Fruit fly (Drosophila melanogaster) whole organism, embryonic: ENCODE data around the gene CG42866.

ENCODE experiments used
- Ada2b ChIP-seq: fragments of 200-800 bp; sonication (Bioruptor generic); IDR thresholded peaks from 2 replicates; pipeline ENCODE4 v1.3.6; 2022; ENCODE audit warnings: missing biosample characterization, missing genetic modification characterization
- CG10267 ChIP-seq: fragments of 200-800 bp; sonication (Bioruptor generic); optimal IDR thresholded peaks from 2 replicates; lab custom pipeline; 2018; ENCODE audit warnings: missing biosample characterization, mild to moderate bottlenecking, missing genetic modification characterization, moderate library complexity
- CG1233 ChIP-seq: fragments of 200-800 bp; sonication (Bioruptor generic); optimal IDR thresholded peaks from 4 replicates; lab custom pipeline; 2018; ENCODE audit warnings: missing biosample characterization, mild to moderate bottlenecking, missing genetic modification characterization
- CG13296 ChIP-seq: fragments of 200-800 bp; sonication (Bioruptor generic); optimal IDR thresholded peaks from 3 replicates; lab custom pipeline; 2018; ENCODE audit warnings: missing biosample characterization, mild to moderate bottlenecking, missing genetic modification characterization
- CG14050 ChIP-seq: fragments of 200-800 bp; sonication (Bioruptor generic); IDR thresholded peaks from 3 replicates; pipeline ENCODE4 v1.3.6; 2022; ENCODE audit warnings: missing biosample characterization, missing genetic modification characterization
- CG15696 ChIP-seq: fragments of 200-800 bp; sonication (Bioruptor generic); optimal IDR thresholded peaks from 2 replicates; lab custom pipeline; 2019; ENCODE audit warnings: missing biosample characterization, mild to moderate bottlenecking, missing genetic modification characterization, moderate library complexity
- CG16815 ChIP-seq: fragments of 200-800 bp; sonication (Bioruptor generic); optimal IDR thresholded peaks from 3 replicates; lab custom pipeline; 2017; ENCODE audit warnings: missing biosample characterization, mild to moderate bottlenecking, missing genetic modification characterization
- CG17912 ChIP-seq: fragments of 200-800 bp; sonication (Bioruptor generic); optimal IDR thresholded peaks from 2 replicates; lab custom pipeline; 2018; ENCODE audit warnings: missing biosample characterization, mild to moderate bottlenecking, missing genetic modification characterization
- CG3065 ChIP-seq: fragments of 200-800 bp; sonication (Bioruptor generic); optimal IDR thresholded peaks from 2 replicates; lab custom pipeline; 2016; ENCODE audit warnings: missing biosample characterization, missing genetic modification characterization
- CG31388 ChIP-seq: fragments of 200-800 bp; sonication (Bioruptor generic); optimal IDR thresholded peaks from 2 replicates; lab custom pipeline; 2016; ENCODE audit warnings: missing biosample characterization, missing genetic modification characterization
- CG34376 ChIP-seq: fragments of 200-800 bp; sonication (Bioruptor generic); optimal IDR thresholded peaks from 2 replicates; lab custom pipeline; 2018; ENCODE audit warnings: missing biosample characterization, mild to moderate bottlenecking, missing genetic modification characterization
- CG4424 ChIP-seq: fragments of 200-800 bp; sonication (Bioruptor generic); optimal IDR thresholded peaks from 3 replicates; lab custom pipeline; 2016; ENCODE audit warnings: missing biosample characterization, missing genetic modification characterization
- CG5953 ChIP-seq: fragments of 200-800 bp; sonication (Bioruptor generic); IDR thresholded peaks from 2 replicates; pipeline ENCODE4 v1.3.6; 2022; ENCODE audit warnings: missing biosample characterization, missing genetic modification characterization
- CG6813 ChIP-seq: fragments of 200-800 bp; sonication (Bioruptor generic); optimal IDR thresholded peaks from 2 replicates; lab custom pipeline; 2017; ENCODE audit warnings: missing biosample characterization, missing genetic modification characterization, mild to moderate bottlenecking, moderate library complexity, missing genetic modification reagents
- CG7556 ChIP-seq: fragments of 200-800 bp; sonication (Bioruptor generic); optimal IDR thresholded peaks from 2 replicates; lab custom pipeline; 2017; ENCODE audit warnings: missing biosample characterization, mild to moderate bottlenecking, missing genetic modification characterization
- CG7987 ChIP-seq: fragments of 200-800 bp; sonication (Bioruptor generic); optimal IDR thresholded peaks from 2 replicates; lab custom pipeline; 2018; ENCODE audit warnings: missing biosample characterization, mild to moderate bottlenecking, missing genetic modification characterization, moderate library complexity
- CG9817 ChIP-seq: fragments of 200-800 bp; sonication (Bioruptor generic); optimal IDR thresholded peaks from 2 replicates; lab custom pipeline; 2018; ENCODE audit warnings: missing biosample characterization, mild to moderate bottlenecking, missing genetic modification characterization, moderate library complexity
- D ChIP-seq, 2 experiments: fragments of 200-800 bp in 1 of 2; fragments of >200 bp in 1 of 2; sonication (Bioruptor generic) in 1 of 2; optimal IDR thresholded peaks; 2 replicates in 1 of 2; 3 replicates in 1 of 2; lab custom pipeline; 2017; ENCODE audit warnings: mild to moderate bottlenecking in 1 of 2, missing biosample characterization in 1 of 2, missing genetic modification characterization in 1 of 2, missing genetic modification reagents in 1 of 2
- E2f2 ChIP-seq: fragments of 200-800 bp; sonication (Bioruptor generic); IDR thresholded peaks from 2 replicates; pipeline ENCODE4 v1.3.6; 2022; ENCODE audit warnings: missing biosample characterization, missing genetic modification characterization
- Eip74EF ChIP-seq, 2 experiments: fragments of 200-800 bp in 1 of 2; fragments of >200 bp in 1 of 2; sonication (Bioruptor generic) in 1 of 2; optimal IDR thresholded peaks; 2 replicates each; lab custom pipeline; 2017 to 2019; ENCODE audit warnings: missing biosample characterization in 2 of 2, missing genetic modification characterization in 2 of 2, mild to moderate bottlenecking in 1 of 2, moderate library complexity in 1 of 2
- Fer1 ChIP-seq: fragments of 200-800 bp; sonication (Bioruptor generic); optimal IDR thresholded peaks from 2 replicates; lab custom pipeline; 2017; ENCODE audit warnings: missing biosample characterization, mild to moderate bottlenecking, missing genetic modification characterization
- H2.0 ChIP-seq: fragments of 200-800 bp; sonication (Bioruptor generic); IDR thresholded peaks from 2 replicates; pipeline ENCODE4 v1.3.6; 2022; ENCODE audit warnings: missing biosample characterization, missing genetic modification characterization
- Hr78 ChIP-seq, 2 experiments: fragments of 200-800 bp in 1 of 2; fragments of >200 bp in 1 of 2; sonication (Bioruptor generic) in 1 of 2; optimal IDR thresholded peaks; 2 replicates each; lab custom pipeline; 2017 to 2019; ENCODE audit warnings: missing biosample characterization in 2 of 2, missing genetic modification characterization in 2 of 2, mild to moderate bottlenecking in 1 of 2, moderate library complexity in 1 of 2
- Med ChIP-seq: fragments of 200-800 bp; sonication (Bioruptor generic); peaks from one replicate; lab custom pipeline; 2016; ENCODE audit warnings: missing biosample characterization, missing genetic modification characterization, mild to moderate bottlenecking, inconsistent platforms, moderate library complexity
- Nf-YC ChIP-seq: fragments of 200-800 bp; optimal IDR thresholded peaks from 3 replicates; lab custom pipeline; 2019; ENCODE audit warnings: missing biosample characterization, mild to moderate bottlenecking, missing genetic modification characterization, moderate library complexity
- Opbp ChIP-seq: fragments of 200-800 bp; sonication (Bioruptor generic); IDR thresholded peaks from 3 replicates; pipeline ENCODE4 v1.3.6; 2022; ENCODE audit warnings: missing biosample characterization, missing genetic modification characterization; ENCODE audit not compliant: partially characterized antibody
- Ptx1 ChIP-seq: fragments of 200-800 bp; sonication (Bioruptor generic); IDR thresholded peaks from 2 replicates; pipeline ENCODE4 v1.3.6; 2022; ENCODE audit warnings: missing biosample characterization, missing genetic modification characterization
- Ssrp ChIP-seq: fragments of 200-800 bp; sonication (Bioruptor generic); optimal IDR thresholded peaks from 2 replicates; lab custom pipeline; 2018; ENCODE audit warnings: missing biosample characterization, mild to moderate bottlenecking, missing genetic modification characterization, moderate library complexity
- Xbp1 ChIP-seq: fragments of 200-800 bp; sonication (Bioruptor generic); optimal IDR thresholded peaks from 3 replicates; lab custom pipeline; 2016; ENCODE audit warnings: missing biosample characterization, mild to moderate bottlenecking, missing genetic modification characterization
- ap ChIP-seq: fragments of 200-800 bp; sonication (Bioruptor generic); IDR thresholded peaks from 2 replicates; pipeline ENCODE4 v1.3.6; 2022; ENCODE audit warnings: missing biosample characterization, missing genetic modification characterization
- cas ChIP-seq: fragments of 200-800 bp; sonication (Bioruptor generic); IDR thresholded peaks from 2 replicates; pipeline ENCODE4 v1.3.6; 2022; ENCODE audit warnings: missing biosample characterization, missing genetic modification characterization
- crp ChIP-seq, 2 experiments: fragments of 200-800 bp; sonication (Bioruptor generic); optimal IDR thresholded peaks; 2 replicates in 1 of 2; 3 replicates in 1 of 2; lab custom pipeline; 2017; ENCODE audit warnings: missing biosample characterization in 2 of 2, missing genetic modification characterization in 2 of 2, mild to moderate bottlenecking in 1 of 2, moderate library complexity in 1 of 2
- fd64A ChIP-seq: fragments of 200-800 bp; sonication (Bioruptor generic); optimal IDR thresholded peaks from 3 replicates; lab custom pipeline; 2018; ENCODE audit warnings: missing biosample characterization, mild to moderate bottlenecking, missing genetic modification characterization
- gem ChIP-seq: fragments of 200-800 bp; sonication (Bioruptor generic); optimal IDR thresholded peaks from 2 replicates; lab custom pipeline; 2019; ENCODE audit warnings: missing biosample characterization, mild to moderate bottlenecking, missing genetic modification characterization, moderate library complexity
- h ChIP-seq: fragments of >200 bp; optimal IDR thresholded peaks from 2 replicates; lab custom pipeline; 2017
- insv ChIP-seq, 2 experiments: fragments of 200-800 bp; sonication (Bioruptor generic); optimal IDR thresholded peaks; 3 replicates each; lab custom pipeline; 2016 to 2018; ENCODE audit warnings: missing biosample characterization in 2 of 2, missing genetic modification characterization in 2 of 2
- klu ChIP-seq: fragments of 200-800 bp; sonication (Bioruptor generic); IDR thresholded peaks from 2 replicates; pipeline ENCODE4 v1.3.6; 2022; ENCODE audit warnings: missing biosample characterization, missing genetic modification characterization
- oc ChIP-seq: fragments of 200-800 bp; sonication (Bioruptor generic); optimal IDR thresholded peaks from 2 replicates; lab custom pipeline; 2018; ENCODE audit warnings: missing biosample characterization, mild to moderate bottlenecking, missing genetic modification characterization, moderate library complexity
- onecut ChIP-seq: fragments of 200-800 bp; sonication (Bioruptor generic); IDR thresholded peaks from 2 replicates; pipeline ENCODE4 v1.3.6; 2022; ENCODE audit warnings: missing biosample characterization, missing genetic modification characterization
- otp ChIP-seq: fragments of 200-800 bp; sonication (Bioruptor generic); IDR thresholded peaks from 3 replicates; pipeline ENCODE4, ENCODE4 v1.3.6; 2022; ENCODE audit warnings: missing biosample characterization, missing genetic modification characterization
- pho ChIP-seq: fragments of 200-800 bp; sonication (Bioruptor generic); optimal IDR thresholded peaks from 2 replicates; lab custom pipeline; 2016; ENCODE audit warnings: missing biosample characterization, missing genetic modification characterization
- pros ChIP-seq: fragments of 200-800 bp; sonication (Bioruptor generic); optimal IDR thresholded peaks from 3 replicates; lab custom pipeline; 2019; ENCODE audit warnings: missing biosample characterization, mild to moderate bottlenecking, missing genetic modification characterization, moderate library complexity
- sd ChIP-seq: fragments of 200-800 bp; sonication (Bioruptor generic); optimal IDR thresholded peaks from 3 replicates; lab custom pipeline; 2018; ENCODE audit warnings: missing biosample characterization, mild to moderate bottlenecking, missing genetic modification characterization, moderate library complexity
- sima ChIP-seq: fragments of 200-800 bp; sonication (Bioruptor generic); optimal IDR thresholded peaks from 2 replicates; lab custom pipeline; 2016; ENCODE audit warnings: missing biosample characterization, missing genetic modification characterization
- slou ChIP-seq: fragments of 200-800 bp; sonication (Bioruptor generic); optimal IDR thresholded peaks from 3 replicates; lab custom pipeline; 2016; ENCODE audit warnings: missing biosample characterization, missing genetic modification characterization
- ssp ChIP-seq: fragments of 200-800 bp; sonication (Bioruptor generic); IDR thresholded peaks from 2 replicates; pipeline ENCODE4 v1.3.6; 2022; ENCODE audit warnings: missing biosample characterization, missing genetic modification characterization
- trem ChIP-seq: fragments of 200-800 bp; optimal IDR thresholded peaks from 3 replicates; lab custom pipeline; 2019; ENCODE audit warnings: missing biosample characterization, mild to moderate bottlenecking, missing genetic modification characterization, moderate library complexity
- tx ChIP-seq: fragments of 200-800 bp; sonication (Bioruptor generic); optimal IDR thresholded peaks from 2 replicates; lab custom pipeline; 2016; ENCODE audit warnings: missing biosample characterization, missing genetic modification characterization

Gene CG42866

dm6 chr2L:19935085-19935846 is 26.2 kb downstream of the CG42866 start (continued):
- no peak for TF ChIP-seq crp (GFP tag; optimal IDR thresholded peaks at IDR 0.05; lab: Kevin White, UChicago)
- TF ChIP-seq CG15696 (tag; lab: Kevin White, UChicago) = no peak
- TF ChIP-seq Ada2b (GFP tag; lab: Robert Waterston, UW) = no peak
- TF ChIP-seq sima (GFP tag; lab: Kevin White, UChicago) = no peak
- TF ChIP-seq Med = peak; percentile 87
- peak; percentile 74; the same call in 2 of the 3 replicates for TF ChIP-seq otp (GFP tag; lab: Robert Waterston, UW)
- TF ChIP-seq ssp (GFP tag; lab: Robert Waterston, UW) = no peak
- no peak for TF ChIP-seq CG4424 (GFP tag; lab: Kevin White, UChicago)
- peak; percentile 60; the same call in 2 of the 3 replicates for TF ChIP-seq Opbp (GFP tag; lab: Robert Waterston, UW)
- 0 out of 2 replicates have a peak, but pooled peaks have one; percentile 13 for TF ChIP-seq H2.0
- TF ChIP-seq Eip74EF (GFP tag; optimal IDR thresholded peaks at IDR 0.05; lab: Kevin White, UChicago) = peak in 1 of 2 experiments; percentile 37
- TF ChIP-seq CG9817 (tag; lab: Kevin White, UChicago) = no peak
- TF ChIP-seq Nf-YC (tag; lab: Kevin White, UChicago) = peak; percentile 7
- TF ChIP-seq D (optimal IDR thresholded peaks at IDR 0.05; lab: Kevin White, UChicago) = no peak
- TF ChIP-seq D (GFP tag; optimal IDR thresholded peaks at IDR 0.05; lab: Kevin White, UChicago) = no peak
- TF ChIP-seq Hr78 (GFP tag; optimal IDR thresholded peaks at IDR 0.05; lab: Kevin White, UChicago) = peak in 1 of 2 experiments; percentile 52
- TF ChIP-seq slou (GFP tag; lab: Kevin White, UChicago) = no peak
- TF ChIP-seq gem (tag; lab: Kevin White, UChicago) = no peak
- no peak for TF ChIP-seq h (lab: Kevin White, UChicago)
- TF ChIP-seq ap = no peak
- TF ChIP-seq CG7556 = no peak
- peak; percentile 29; the same call in 1 of the 2 replicates for TF ChIP-seq E2f2 (GFP tag; lab: Robert Waterston, UW)
- TF ChIP-seq insv (GFP tag; optimal IDR thresholded peaks at IDR 0.05; lab: Kevin White, UChicago) = peak in 1 of 2 experiments; percentile 76
- no peak for TF ChIP-seq Ssrp (tag; lab: Kevin White, UChicago)
- TF ChIP-seq cas (GFP tag; lab: Robert Waterston, UW) = 0 out of 2 replicates have a peak, but pooled peaks have one; percentile 14
- TF ChIP-seq pho (GFP tag; lab: Kevin White, UChicago) = no peak
- TF ChIP-seq CG13296 (GFP tag; lab: Kevin White, UChicago) = no peak
- TF ChIP-seq CG34376 (GFP tag; lab: Kevin White, UChicago) = peak; percentile 43
- TF ChIP-seq tx = no peak
- no peak for TF ChIP-seq fd64A
- 0 out of 3 replicates have a peak, but pooled peaks have one; percentile 21 for TF ChIP-seq CG14050
- TF ChIP-seq Fer1 (GFP tag; lab: Kevin White, UChicago) = peak; percentile 52
- TF ChIP-seq CG16815 (GFP tag; lab: Kevin White, UChicago) = no peak
- TF ChIP-seq CG7987 (GFP tag; lab: Kevin White, UChicago) = peak; percentile 84
- TF ChIP-seq Ptx1 (GFP tag; lab: Robert Waterston, UW) = no peak
- no peak for TF ChIP-seq CG31388 (GFP tag; lab: Kevin White, UChicago)
- peak; percentile 42 for TF ChIP-seq oc (tag; lab: Kevin White, UChicago)
- TF ChIP-seq klu (GFP tag; lab: Robert Waterston, UW) = no peak
- peak; percentile 14 for TF ChIP-seq trem (tag; lab: Kevin White, UChicago)
- TF ChIP-seq CG5953 (GFP tag; lab: Robert Waterston, UW) = 0 out of 2 replicates have a peak, but pooled peaks have one; percentile 11
- TF ChIP-seq sd (tag; lab: Kevin White, UChicago) = peak; percentile 42
- peak; percentile 26 for TF ChIP-seq CG1233 (GFP tag; lab: Kevin White, UChicago)
- no peak for TF ChIP-seq onecut (GFP tag; lab: Robert Waterston, UW)
- no peak for TF ChIP-seq CG10267 (tag; lab: Kevin White, UChicago)
- TF ChIP-seq CG3065 (GFP tag; lab: Kevin White, UChicago) = no peak
- peak; percentile 20 for TF ChIP-seq Xbp1
- TF ChIP-seq pros (GFP tag; lab: Kevin White, UChicago) = peak; percentile 48
- peak; percentile 19 for TF ChIP-seq CG17912 (GFP tag; lab: Kevin White, UChicago)
- TF ChIP-seq CG6813 (GFP tag; lab: Kevin White, UChicago) = peak; percentile 6
